Fruit fly (Drosophila melanogaster): Measurements from ENCODE around the gene CG46339.

CG46339 gene

dm6 chr3R:26964452-26965133, 49.0 kb downstream of the CG46339 start, which contains the start of gene Tsp97E (continued):
- peak; percentile 20; the same call in 1 of the 2 replicates for TF ChIP-seq Atf6 (GFP tag; IDR thresholded peaks at IDR 0.05)
- peak; percentile 86 for TF ChIP-seq CG13287 (GFP tag; IDR thresholded peaks at IDR 0.05; ENCODE audit: partially characterized antibody)
- TF ChIP-seq CG2712 (tag; optimal IDR thresholded peaks at IDR 0.05), result peak; percentile 49
- TF ChIP-seq inv (GFP tag; IDR thresholded peaks at IDR 0.05; ENCODE audit: partially characterized antibody), result peak; percentile 63
- TF ChIP-seq CG6791 (GFP tag; IDR thresholded peaks at IDR 0.05; ENCODE audit: partially characterized antibody), result peak; percentile 77
- peak; percentile 13 for TF ChIP-seq CG8924 (tag; optimal IDR thresholded peaks at IDR 0.05)
- no peak for TF ChIP-seq CG10979 (tag; optimal IDR thresholded peaks at IDR 0.05)
- TF ChIP-seq CG10959 (GFP tag; IDR thresholded peaks at IDR 0.05), result no peak
- TF ChIP-seq CG14710 (tag; optimal IDR thresholded peaks at IDR 0.05), result peak; percentile 64
- peak; percentile 48; the same call in 2 of the 3 replicates for TF ChIP-seq Aef1 (GFP tag; IDR thresholded peaks at IDR 0.05)
- TF ChIP-seq CG7372 (GFP tag; IDR thresholded peaks at IDR 0.05), result no peak
- peak; percentile 38 for TF ChIP-seq Nf-YC (tag; optimal IDR thresholded peaks at IDR 0.05)
- peak; percentile 80; the same call in 2 of the 3 replicates for TF ChIP-seq CG7963 (GFP tag; IDR thresholded peaks at IDR 0.05; ENCODE audit: partially characterized antibody)
- peak; percentile 100 for TF ChIP-seq Blimp-1 (GFP tag; optimal IDR thresholded peaks at IDR 0.05)
- TF ChIP-seq CG30403 (GFP tag; optimal IDR thresholded peaks at IDR 0.05), result no peak
- peak; percentile 22 for TF ChIP-seq CG30020 (tag; optimal IDR thresholded peaks at IDR 0.05)
- TF ChIP-seq stwl (tag; optimal IDR thresholded peaks at IDR 0.05), result peak; percentile 70
- TF ChIP-seq Fer3 (tag; optimal IDR thresholded peaks at IDR 0.05), result no peak
- no peak for TF ChIP-seq CG8290 (GFP tag; optimal IDR thresholded peaks at IDR 0.05)
- TF ChIP-seq CG8290 (tag; optimal IDR thresholded peaks at IDR 0.05), result peak in 1 of 2 experiments; percentile 5
- TF ChIP-seq Asciz (GFP tag; optimal IDR thresholded peaks at IDR 0.05), result peak; percentile 8
- peak; percentile 67; the same call in 2 of the 3 replicates for TF ChIP-seq mld (GFP tag; IDR thresholded peaks at IDR 0.05; ENCODE audit: partially characterized antibody)
- TF ChIP-seq sqz (GFP tag; optimal IDR thresholded peaks at IDR 0.05), result peak; percentile 92
- peak; percentile 87 for TF ChIP-seq Dll (GFP tag; IDR thresholded peaks at IDR 0.05; ENCODE audit: partially characterized antibody)
- TF ChIP-seq Doc3 (GFP tag; IDR thresholded peaks at IDR 0.05; ENCODE audit: partially characterized antibody), result peak; percentile 78
- peak; percentile 50 for TF ChIP-seq CG10267 (tag; optimal IDR thresholded peaks at IDR 0.05)
- peak; percentile 26 for TF ChIP-seq gro (GFP tag; optimal IDR thresholded peaks at IDR 0.05)
- no peak for TF ChIP-seq Drgx (GFP tag; IDR thresholded peaks at IDR 0.05)
- TF ChIP-seq Myb (GFP tag; optimal IDR thresholded peaks at IDR 0.05), result peak; percentile 23
- peak; percentile 15 for TF ChIP-seq gsb-n (tag; optimal IDR thresholded peaks at IDR 0.05)
- no peak for TF ChIP-seq Poxn (GFP tag; IDR thresholded peaks at IDR 0.05)
- TF ChIP-seq CG11504 (tag; optimal IDR thresholded peaks at IDR 0.05), result peak; percentile 32
- no peak for TF ChIP-seq Dbx (GFP tag; IDR thresholded peaks at IDR 0.05)
- TF ChIP-seq Spps (tag; optimal IDR thresholded peaks at IDR 0.05), result peak; percentile 39
- peak in 1 of 3 experiments; percentile 2 for TF ChIP-seq lola (GFP tag; optimal IDR thresholded peaks at IDR 0.05)
- TF ChIP-seq otp (GFP tag; IDR thresholded peaks at IDR 0.05), result no peak
- peak; percentile 78 for TF ChIP-seq Bgb (GFP tag; IDR thresholded peaks at IDR 0.05; ENCODE audit: partially characterized antibody)
- peak in 1 of 2 experiments; percentile 35 for TF ChIP-seq Pdp1 (GFP tag; optimal IDR thresholded peaks at IDR 0.05)
- peak in 1 of 3 experiments; percentile 34 for TF ChIP-seq Stat92E (GFP tag; optimal IDR thresholded peaks at IDR 0.05)
- peak; percentile 85 for TF ChIP-seq CG14860 (GFP tag; IDR thresholded peaks at IDR 0.05; ENCODE audit: partially characterized antibody)
- TF ChIP-seq CG3726 (GFP tag; IDR thresholded peaks at IDR 0.05), result no peak
- TF ChIP-seq trem (tag; optimal IDR thresholded peaks at IDR 0.05), result peak; percentile 64
- peak; percentile 12 for TF ChIP-seq CG12391 (tag; optimal IDR thresholded peaks at IDR 0.05)
- TF ChIP-seq CG17186 (GFP tag; optimal IDR thresholded peaks at IDR 0.05), result peak; percentile 27
- TF ChIP-seq pzg (GFP tag; optimal IDR thresholded peaks at IDR 0.05), result peak; percentile 59
- TF ChIP-seq CG9215 (GFP tag; IDR thresholded peaks at IDR 0.05), result no peak
- TF ChIP-seq CG15601 (tag; optimal IDR thresholded peaks at IDR 0.05), result peak; percentile 32
